Fruit fly (Drosophila melanogaster) whole organism, embryonic: ENCODE results near the gene Mur2B.

Experiments used
- Adf1 ChIP-seq: fragments of 200-800 bp; sonication (Bioruptor generic); IDR thresholded peaks from 2 replicates; pipeline ENCODE4 v1.3.6; 2022; ENCODE audit warnings: missing biosample characterization, missing genetic modification characterization
- Awh ChIP-seq: fragments of 200-800 bp; sonication (Bioruptor generic); IDR thresholded peaks from 2 replicates; pipeline ENCODE4, ENCODE4 v1.3.6; 2022; ENCODE audit warnings: missing biosample characterization, missing genetic modification characterization
- B-H2 ChIP-seq: fragments of 200-800 bp; sonication (Bioruptor generic); optimal IDR thresholded peaks from 2 replicates; lab custom pipeline; 2018; ENCODE audit warnings: missing biosample characterization, mild to moderate bottlenecking, missing genetic modification characterization
- CG10543 ChIP-seq: fragments of 200-800 bp; sonication (Bioruptor generic); optimal IDR thresholded peaks from 3 replicates; lab custom pipeline; 2017; ENCODE audit warnings: missing biosample characterization, mild to moderate bottlenecking, missing genetic modification characterization, moderate library complexity
- CG11093 ChIP-seq: fragments of 200-800 bp; sonication (Bioruptor generic); IDR thresholded peaks from 3 replicates; pipeline ENCODE4 v1.3.6; 2022; ENCODE audit warnings: missing biosample characterization, missing genetic modification characterization
- CG11723 ChIP-seq: fragments of 200-800 bp; sonication (Bioruptor generic); optimal IDR thresholded peaks from 2 replicates; lab custom pipeline; 2017; ENCODE audit warnings: missing biosample characterization, mild to moderate bottlenecking, missing genetic modification characterization
- CG13424 ChIP-seq: fragments of 200-800 bp; sonication (Bioruptor generic); optimal IDR thresholded peaks from 2 replicates; lab custom pipeline; 2019; ENCODE audit warnings: missing biosample characterization, mild to moderate bottlenecking, missing genetic modification characterization, moderate library complexity
- CG13775 ChIP-seq: fragments of 200-800 bp; sonication (Bioruptor generic); optimal IDR thresholded peaks from 3 replicates; lab custom pipeline; 2017; ENCODE audit warnings: missing biosample characterization, mild to moderate bottlenecking, missing genetic modification characterization
- CG17361 ChIP-seq: fragments of 200-800 bp; sonication (Bioruptor generic); IDR thresholded peaks from 3 replicates; pipeline ENCODE4 v1.3.6; 2022; ENCODE audit warnings: missing biosample characterization, missing genetic modification characterization
- CG2678 ChIP-seq: fragments of 200-800 bp; sonication (Bioruptor generic); optimal IDR thresholded peaks from 3 replicates; lab custom pipeline; 2019; ENCODE audit warnings: missing biosample characterization, mild to moderate bottlenecking, missing genetic modification characterization, moderate library complexity
- CG31365 ChIP-seq: fragments of 200-800 bp; sonication (Bioruptor generic); optimal IDR thresholded peaks from 2 replicates; lab custom pipeline; 2018; ENCODE audit warnings: missing biosample characterization, mild to moderate bottlenecking, missing genetic modification characterization
- CG3995 ChIP-seq: fragments of 200-800 bp; sonication (Bioruptor generic); optimal IDR thresholded peaks from 3 replicates; lab custom pipeline; 2016; ENCODE audit warnings: missing biosample characterization, missing genetic modification characterization
- CG7928 ChIP-seq: fragments of 200-800 bp; sonication (Bioruptor generic); optimal IDR thresholded peaks from 2 replicates; lab custom pipeline; 2017; ENCODE audit warnings: missing biosample characterization, mild to moderate bottlenecking, missing genetic modification characterization
- CG9609 ChIP-seq: fragments of 200-800 bp; sonication (Bioruptor generic); optimal IDR thresholded peaks from 3 replicates; lab custom pipeline; 2016; ENCODE audit warnings: missing biosample characterization, missing genetic modification characterization
- CG9817 ChIP-seq: fragments of 200-800 bp; sonication (Bioruptor generic); optimal IDR thresholded peaks from 2 replicates; lab custom pipeline; 2018; ENCODE audit warnings: missing biosample characterization, mild to moderate bottlenecking, missing genetic modification characterization, moderate library complexity
- Dad ChIP-seq: fragments of 200-800 bp; sonication (Bioruptor generic); optimal IDR thresholded peaks from 3 replicates; lab custom pipeline; 2016; ENCODE audit warnings: missing biosample characterization, missing genetic modification characterization
- Dbx ChIP-seq: fragments of 200-800 bp; sonication (Bioruptor generic); IDR thresholded peaks from 3 replicates; pipeline ENCODE4 v1.3.6; 2022; ENCODE audit warnings: missing biosample characterization, missing genetic modification characterization
- Doc2 ChIP-seq: fragments of 200-800 bp; sonication (Bioruptor generic); IDR thresholded peaks from 2 replicates; pipeline ENCODE4 v1.3.6; 2022; ENCODE audit warnings: missing biosample characterization, missing genetic modification characterization
- Dp ChIP-seq: fragments of 200-800 bp; sonication (Bioruptor generic); optimal IDR thresholded peaks from 2 replicates; lab custom pipeline; 2018; ENCODE audit warnings: missing biosample characterization, mild to moderate bottlenecking, missing genetic modification characterization, moderate library complexity
- Ets65A ChIP-seq: fragments of 200-800 bp; sonication (Bioruptor generic); peaks from one replicate; lab custom pipeline; 2016; ENCODE audit warnings: missing biosample characterization, missing genetic modification characterization
- Ets97D ChIP-seq: fragments of 200-800 bp; sonication (Bioruptor generic); optimal IDR thresholded peaks from 3 replicates; lab custom pipeline; 2016; ENCODE audit warnings: missing biosample characterization, missing genetic modification characterization
- Hmr ChIP-seq: fragments of 200-800 bp; sonication (Bioruptor generic); optimal IDR thresholded peaks from 3 replicates; lab custom pipeline; 2017; ENCODE audit warnings: mild to moderate bottlenecking, missing biosample characterization, missing genetic modification reagents, missing genetic modification characterization
- Hr78 ChIP-seq, 2 experiments: fragments of 200-800 bp in 1 of 2; fragments of >200 bp in 1 of 2; sonication (Bioruptor generic) in 1 of 2; optimal IDR thresholded peaks; 2 replicates each; lab custom pipeline; 2017 to 2019; ENCODE audit warnings: missing biosample characterization in 2 of 2, missing genetic modification characterization in 2 of 2, mild to moderate bottlenecking in 1 of 2, moderate library complexity in 1 of 2
- Med ChIP-seq: fragments of 200-800 bp; sonication (Bioruptor generic); peaks from one replicate; lab custom pipeline; 2016; ENCODE audit warnings: missing biosample characterization, missing genetic modification characterization, mild to moderate bottlenecking, inconsistent platforms, moderate library complexity
- Nf-YC ChIP-seq: fragments of 200-800 bp; optimal IDR thresholded peaks from 3 replicates; lab custom pipeline; 2019; ENCODE audit warnings: missing biosample characterization, mild to moderate bottlenecking, missing genetic modification characterization, moderate library complexity
- Pdp1 ChIP-seq, 2 experiments: fragments of 200-800 bp; sonication (Bioruptor generic); optimal IDR thresholded peaks; 3 replicates each; lab custom pipeline; 2016; ENCODE audit warnings: missing biosample characterization in 2 of 2, missing genetic modification characterization in 2 of 2, mild to moderate bottlenecking in 1 of 2, moderate library complexity in 1 of 2
- Sry-δ ChIP-seq: fragments of 200-800 bp; sonication (Bioruptor generic); optimal IDR thresholded peaks from 2 replicates; lab custom pipeline; 2016; ENCODE audit warnings: missing biosample characterization, missing genetic modification characterization
- Trl ChIP-seq, 3 experiments: fragments of >200 bp in 2 of 3; fragments of 200-800 bp in 1 of 3; sonication (Bioruptor generic) in 1 of 3; optimal IDR thresholded peaks; 2 replicates in 1 of 3; 3 replicates in 2 of 3; lab custom pipeline; 2016 to 2017; ENCODE audit warnings: missing biosample characterization in 1 of 3, missing genetic modification characterization in 1 of 3
- ab ChIP-seq: fragments of 200-800 bp; sonication (Bioruptor generic); optimal IDR thresholded peaks from 2 replicates; lab custom pipeline; 2016; ENCODE audit warnings: missing biosample characterization, missing genetic modification characterization
- amos ChIP-seq: fragments of 200-800 bp; sonication (Bioruptor generic); IDR thresholded peaks from 2 replicates; pipeline ENCODE4 v1.3.6; 2022; ENCODE audit warnings: missing biosample characterization, missing genetic modification characterization; ENCODE audit not compliant: partially characterized antibody
- ara ChIP-seq: fragments of 200-800 bp; sonication (Bioruptor generic); IDR thresholded peaks from 2 replicates; pipeline ENCODE4 v1.3.6; 2022; ENCODE audit warnings: missing biosample characterization, missing genetic modification characterization
- ase ChIP-seq: fragments of 200-800 bp; sonication (Bioruptor generic); IDR thresholded peaks from 3 replicates; pipeline ENCODE4 v1.3.6; 2022; ENCODE audit warnings: missing biosample characterization, missing genetic modification characterization
- bcd ChIP-seq: fragments of 200-800 bp; sonication (Bioruptor generic); optimal IDR thresholded peaks from 2 replicates; lab custom pipeline; 2017; ENCODE audit warnings: missing biosample characterization, mild to moderate bottlenecking, missing genetic modification characterization
- caup ChIP-seq: fragments of 200-800 bp; sonication (Bioruptor generic); optimal IDR thresholded peaks from 3 replicates; lab custom pipeline; 2017; ENCODE audit warnings: missing biosample characterization, mild to moderate bottlenecking, missing genetic modification characterization, moderate library complexity; ENCODE audit not compliant: severe bottlenecking
- crol ChIP-seq: fragments of 200-800 bp; sonication (Bioruptor generic); IDR thresholded peaks from 2 replicates; pipeline ENCODE4 v1.3.6; 2022; ENCODE audit warnings: missing biosample characterization, missing genetic modification characterization
- hb ChIP-seq: fragments of 200-800 bp; sonication (Bioruptor generic); IDR thresholded peaks from 3 replicates; pipeline ENCODE4 v1.3.6; 2022; ENCODE audit warnings: missing biosample characterization, missing genetic modification characterization; ENCODE audit not compliant: partially characterized antibody
- inv ChIP-seq: fragments of 200-800 bp; sonication (Bioruptor generic); IDR thresholded peaks from 2 replicates; pipeline ENCODE4 v1.3.6; 2022; ENCODE audit warnings: missing biosample characterization, missing genetic modification characterization; ENCODE audit not compliant: partially characterized antibody
- klu ChIP-seq: fragments of 200-800 bp; sonication (Bioruptor generic); IDR thresholded peaks from 2 replicates; pipeline ENCODE4 v1.3.6; 2022; ENCODE audit warnings: missing biosample characterization, missing genetic modification characterization
- mam ChIP-seq: fragments of 200-800 bp; sonication (Bioruptor generic); optimal IDR thresholded peaks from 3 replicates; lab custom pipeline; 2016; ENCODE audit warnings: missing biosample characterization, missing genetic modification characterization
- nerfin-1 ChIP-seq: fragments of 200-800 bp; sonication (Bioruptor generic); optimal IDR thresholded peaks from 3 replicates; lab custom pipeline; 2019; ENCODE audit warnings: missing biosample characterization, mild to moderate bottlenecking, missing genetic modification characterization, moderate library complexity
- nerfin-2 ChIP-seq: fragments of 200-800 bp; sonication (Bioruptor generic); IDR thresholded peaks from 2 replicates; pipeline ENCODE4 v1.3.6; 2022; ENCODE audit warnings: missing biosample characterization, missing genetic modification characterization; ENCODE audit not compliant: partially characterized antibody
- pzg ChIP-seq: fragments of 200-800 bp; sonication (Bioruptor generic); optimal IDR thresholded peaks from 3 replicates; lab custom pipeline; 2018; ENCODE audit warnings: missing biosample characterization, mild to moderate bottlenecking, missing genetic modification characterization, moderate library complexity
- row ChIP-seq: fragments of 200-800 bp; sonication (Bioruptor generic); IDR thresholded peaks from 3 replicates; pipeline ENCODE4 v1.3.6; 2022; ENCODE audit warnings: missing biosample characterization, missing genetic modification characterization
- scrt ChIP-seq: fragments of 200-800 bp; sonication (Bioruptor generic); optimal IDR thresholded peaks from 2 replicates; lab custom pipeline; 2018; ENCODE audit warnings: missing biosample characterization, mild to moderate bottlenecking, missing genetic modification characterization, moderate library complexity
- sob ChIP-seq: fragments of 200-800 bp; sonication (Bioruptor generic); IDR thresholded peaks from 2 replicates; pipeline ENCODE4 v1.3.6; 2022; ENCODE audit warnings: missing biosample characterization, missing genetic modification characterization
- sug ChIP-seq: fragments of 200-800 bp; optimal IDR thresholded peaks from 2 replicates; lab custom pipeline; 2019; ENCODE audit warnings: missing biosample characterization, mild to moderate bottlenecking, missing genetic modification characterization, moderate library complexity
- zen ChIP-seq: fragments of 200-800 bp; sonication (Bioruptor generic); optimal IDR thresholded peaks from 3 replicates; lab custom pipeline; 2018; ENCODE audit warnings: missing biosample characterization, mild to moderate bottlenecking, missing genetic modification characterization, moderate library complexity

Mur2B gene

dm6 chrX:1512753-1513226 is 155.8 kb downstream of the Mur2B start, which contains the start of gene CG14795 (continued):
- TF ChIP-seq ara (GFP tag; lab: Robert Waterston, UW) (peak; percentile 25; the same call in 1 of the 2 replicates), Pdp1 (GFP tag; optimal IDR thresholded peaks at IDR 0.05; lab: Kevin White, UChicago) (peak; percentile 5 to 48), Adf1 (GFP tag; lab: Robert Waterston, UW) (peak; percentile 38), zen (tag; lab: Kevin White, UChicago) (peak; percentile 78), Dp (GFP tag; lab: Kevin White, UChicago) (peak; percentile 94), CG17361 (GFP tag; lab: Robert Waterston, UW) (peak; percentile 14; the same call in 1 of the 3 replicates), CG7928 (GFP tag; lab: Kevin White, UChicago) (no peak), CG13775 (GFP tag; lab: Kevin White, UChicago) (peak; percentile 4), Dbx (GFP tag; lab: Robert Waterston, UW) (peak; percentile 65; the same call in 2 of the 3 replicates), nerfin-2 (GFP tag; lab: Robert Waterston, UW) (peak; percentile 93), CG9609 (GFP tag; lab: Kevin White, UChicago) (peak; percentile 44), Hr78 (GFP tag; optimal IDR thresholded peaks at IDR 0.05; lab: Kevin White, UChicago) (no peak), Awh (no peak), caup (peak; percentile 25), sug (peak; percentile 63), hb (GFP tag; lab: Robert Waterston, UW) (peak; percentile 96), CG10543 (GFP tag; lab: Kevin White, UChicago) (no peak), CG11093 (GFP tag; lab: Robert Waterston, UW) (no peak), ab (GFP tag; lab: Kevin White, UChicago) (no peak), bcd (GFP tag; lab: Kevin White, UChicago) (peak; percentile 72), mam (GFP tag; lab: Kevin White, UChicago) (peak; percentile 31), amos (GFP tag; lab: Robert Waterston, UW) (peak; percentile 97), Sry-δ (GFP tag; lab: Kevin White, UChicago) (peak; percentile 95)

dm6 chrX:1508241-1508823 is 160.3 kb downstream of the Mur2B start:
- TF ChIP-seq klu (GFP tag; lab: Robert Waterston, UW) (no peak), Ets65A (GFP tag; lab: Kevin White, UChicago) (peak; percentile 6), B-H2 (peak; percentile 14), CG9817 (peak; percentile 11), CG31365 (tag; lab: Kevin White, UChicago) (no peak), Dad (no peak), CG3995 (peak; percentile 22), nerfin-1 (tag; lab: Kevin White, UChicago) (no peak), ase (GFP tag; lab: Robert Waterston, UW) (no peak), crol (peak; percentile 19; the same call in 1 of the 2 replicates), Nf-YC (peak; percentile 19), Hmr (no peak), sug (peak; percentile 25), CG2678 (tag; lab: Kevin White, UChicago) (peak; percentile 33), CG13424 (tag; lab: Kevin White, UChicago) (peak; percentile 4), Med (peak; percentile 37), scrt (GFP tag; lab: Kevin White, UChicago) (peak; percentile 97), pzg (peak; percentile 6), CG11723 (no peak), Doc2 (GFP tag; lab: Robert Waterston, UW) (no peak), inv (GFP tag; lab: Robert Waterston, UW) (no peak), sob (GFP tag; lab: Robert Waterston, UW) (no peak), Ets97D (GFP tag; lab: Kevin White, UChicago) (no peak), Trl (optimal IDR thresholded peaks at IDR 0.05; lab: Kevin White, UChicago) (peak in 1 of 2 experiments; percentile 6), Trl (GFP tag; optimal IDR thresholded peaks at IDR 0.05; lab: Kevin White, UChicago) (no peak), row (GFP tag; lab: Robert Waterston, UW) (peak; percentile 29; the same call in 1 of the 3 replicates), zen (tag; lab: Kevin White, UChicago) (no peak)
